Worm (Caenorhabditis elegans): Measurements from ENCODE around the gene F56F11.4.

Gene F56F11.4

ce11 chrIII:2891443-2891842 is 35.4 kb downstream of the F56F11.4 start, which contains the start of gene F56F11.1:
Gene F56F11.1 (plus strand): TSS chrIII:2891743.
- TF ChIP-seq dao-5 (tag; optimal IDR thresholded peaks at IDR 0.05) (no peak), W03F9.2 (tag; optimal IDR thresholded peaks at IDR 0.05) (no peak), him-1 (tag; optimal IDR thresholded peaks at IDR 0.05) (no peak)

- TF ChIP-seq him-1 (tag; optimal IDR thresholded peaks at IDR 0.05) (no peak), W03F9.2 (tag; optimal IDR thresholded peaks at IDR 0.05) (no peak)
Observed at ce11 chrIII:2899705-2900104, 43.7 kb downstream of the F56F11.4 start.

- TF ChIP-seq him-1 (tag; optimal IDR thresholded peaks at IDR 0.05) = no peak
- no peak for TF ChIP-seq W03F9.2 (tag; optimal IDR thresholded peaks at IDR 0.05)
- no peak for TF ChIP-seq dao-5 (tag; optimal IDR thresholded peaks at IDR 0.05)
Observed at ce11 chrIII:2901117-2901516, 45.1 kb downstream of the F56F11.4 start, which contains the start of gene idpa-1. Gene idpa-1 (minus strand): TSS chrIII:2901217.

- TF ChIP-seq W03F9.2 (tag; optimal IDR thresholded peaks at IDR 0.05) (no peak), dao-5 (tag; optimal IDR thresholded peaks at IDR 0.05) (no peak), him-1 (tag; optimal IDR thresholded peaks at IDR 0.05) (no peak)
Observed at ce11 chrIII:2904164-2904563, 48.1 kb downstream of the F56F11.4 start.

- TF ChIP-seq him-1 (tag; optimal IDR thresholded peaks at IDR 0.05) (no peak), dao-5 (tag; optimal IDR thresholded peaks at IDR 0.05) (no peak), W03F9.2 (tag; optimal IDR thresholded peaks at IDR 0.05) (no peak)
Observed at ce11 chrIII:2907819-2908218, 51.8 kb downstream of the F56F11.4 start.

ce11 chrIII:2908859-2909258 is 52.8 kb downstream of the F56F11.4 start:
- TF ChIP-seq dao-5 (tag; optimal IDR thresholded peaks at IDR 0.05) (no peak), him-1 (tag; optimal IDR thresholded peaks at IDR 0.05) (no peak), W03F9.2 (tag; optimal IDR thresholded peaks at IDR 0.05) (no peak)

- no peak for TF ChIP-seq him-1 (tag; optimal IDR thresholded peaks at IDR 0.05)
- TF ChIP-seq W03F9.2 (tag; optimal IDR thresholded peaks at IDR 0.05) = no peak
- TF ChIP-seq dao-5 (tag; optimal IDR thresholded peaks at IDR 0.05) = no peak
Observed at ce11 chrIII:2910606-2911005, 54.6 kb downstream of the F56F11.4 start, which contains the start of gene cdh-1. Gene cdh-1 (plus strand): TSS chrIII:2910906.

- TF ChIP-seq W03F9.2 (tag; optimal IDR thresholded peaks at IDR 0.05) (no peak), dao-5 (tag; optimal IDR thresholded peaks at IDR 0.05) (no peak), him-1 (tag; optimal IDR thresholded peaks at IDR 0.05) (no peak)
Observed at ce11 chrIII:2912916-2913315, 56.9 kb downstream of the F56F11.4 start.

ce11 chrIII:2914029-2914428 is 58.0 kb downstream of the F56F11.4 start:
- TF ChIP-seq dao-5 (tag; optimal IDR thresholded peaks at IDR 0.05) (no peak), W03F9.2 (tag; optimal IDR thresholded peaks at IDR 0.05) (no peak), him-1 (tag; optimal IDR thresholded peaks at IDR 0.05) (no peak)

Data from whole organism, L4/young adult.